Fruit fly (Drosophila melanogaster) Kc167 (cell line): ENCODE results near the gene tacc.

ENCODE experiments used
- Myc ChIP-seq: fragments of >200 bp; optimal IDR thresholded peaks from 2 replicates; lab custom pipeline; 2017; ENCODE audit warnings: missing external identifiers
- Sin3A ChIP-seq: fragments of >200 bp; optimal IDR thresholded peaks from 2 replicates; lab custom pipeline; 2018; ENCODE audit warnings: missing external identifiers
- h ChIP-seq: fragments of >200 bp; optimal IDR thresholded peaks from 3 replicates; lab custom pipeline; 2018; ENCODE audit warnings: missing external identifiers
- insv ChIP-seq: fragments of >200 bp; optimal IDR thresholded peaks from 3 replicates; lab custom pipeline; 2018; ENCODE audit warnings: missing external identifiers
- psq ChIP-seq: fragments of >200 bp; optimal IDR thresholded peaks from 2 replicates; lab custom pipeline; 2017; ENCODE audit warnings: missing external identifiers
- ttk ChIP-seq: sonication (Bioruptor generic); optimal IDR thresholded peaks from 2 replicates; lab custom pipeline; 2017; ENCODE audit warnings: missing external identifiers

tacc gene

DNA sequence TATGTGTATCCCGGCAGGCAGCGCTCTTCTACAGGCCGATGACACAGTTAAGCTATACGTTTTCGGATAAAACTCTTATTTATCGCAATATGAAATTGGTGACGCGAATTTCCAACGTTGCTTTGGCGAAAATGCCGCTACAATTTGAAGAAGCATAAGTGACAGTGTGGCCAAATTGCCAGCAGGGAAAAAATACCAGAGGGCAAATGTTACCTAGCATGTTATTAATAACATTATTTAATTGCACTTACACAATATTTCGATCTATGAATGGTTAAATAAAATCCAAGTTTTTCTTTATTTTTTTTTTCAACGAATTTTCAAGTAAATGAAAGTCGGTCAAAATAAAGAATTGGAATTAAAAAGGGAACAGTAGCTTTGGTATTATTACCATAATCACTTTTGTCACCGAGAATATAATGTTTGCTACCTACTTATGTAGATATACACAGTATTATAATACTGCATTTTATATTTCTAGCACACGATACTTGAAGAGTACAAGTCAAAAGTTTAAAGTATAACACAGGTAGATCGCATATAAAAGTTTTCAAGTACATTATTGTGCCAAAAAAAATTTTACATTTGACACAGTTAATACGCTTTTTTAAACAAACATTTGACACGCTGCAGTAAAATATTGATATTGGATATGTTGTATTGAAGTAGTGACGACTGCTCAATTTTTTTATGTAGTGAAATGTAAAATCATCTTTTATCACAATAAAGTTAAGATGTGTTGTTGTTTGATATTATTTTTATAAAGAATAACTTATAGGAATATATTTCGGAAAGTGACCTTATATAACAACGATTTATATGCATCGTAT lies at the start of gene tacc:
TSS of gene tacc (minus strand) at position 169 of the 830 bp plus-strand sequence.
- TF ChIP-seq insv (lab: Kevin White, UChicago) (no peak), h (no peak), psq (lab: Kevin White, UChicago) (no peak), Sin3A (lab: Kevin White, UChicago) (no peak), ttk (lab: Kevin White, UChicago) (no peak), Myc (no peak)

DNA sequence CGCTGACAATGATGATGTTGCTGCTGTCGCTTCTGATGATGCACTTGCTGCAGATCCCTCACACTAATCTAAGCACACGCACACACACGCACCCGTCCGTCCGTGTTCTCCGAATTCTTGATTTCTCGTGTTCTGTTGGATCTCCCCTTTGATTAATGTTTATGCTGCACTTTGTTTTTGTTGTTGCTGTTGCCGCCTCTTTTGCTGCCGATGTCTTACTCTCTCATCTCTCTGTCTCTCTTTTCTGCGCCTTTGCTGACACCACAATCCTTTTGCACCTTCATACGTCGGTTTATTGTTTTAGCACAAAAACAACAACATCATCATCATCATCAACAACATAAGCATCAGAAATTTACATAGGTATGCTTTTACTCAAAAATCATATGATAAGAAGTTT lies 49.2 kb upstream of the tacc start:
- no peak for TF ChIP-seq psq (lab: Kevin White, UChicago)
- no peak for TF ChIP-seq Sin3A (lab: Kevin White, UChicago)
- no peak for TF ChIP-seq h
- no peak for TF ChIP-seq insv (lab: Kevin White, UChicago)
- TF ChIP-seq ttk (lab: Kevin White, UChicago): no peak
- no peak for TF ChIP-seq Myc

DNA sequence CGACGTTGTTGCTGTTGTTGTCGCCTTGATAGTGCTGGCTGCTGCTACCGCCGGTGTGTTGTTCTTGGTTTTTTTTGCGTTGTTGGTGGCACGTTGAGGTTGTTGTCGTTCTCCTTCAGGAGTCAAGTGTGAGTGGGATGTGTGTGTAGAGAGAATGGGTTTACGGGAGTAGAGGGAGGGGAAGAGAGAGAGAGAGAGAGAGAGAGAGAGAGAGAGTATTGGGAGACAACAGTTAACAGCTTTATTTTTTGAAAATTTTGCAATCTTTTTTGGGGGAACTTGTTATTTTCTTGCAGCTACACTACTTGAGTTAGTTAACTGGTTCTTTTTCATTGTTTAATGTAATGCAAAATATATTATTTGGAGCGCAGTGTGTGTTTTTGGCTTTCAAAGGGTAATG lies 48.7 kb upstream of the tacc start:
- no peak for TF ChIP-seq insv (lab: Kevin White, UChicago)
- TF ChIP-seq psq (lab: Kevin White, UChicago): no peak

DNA sequence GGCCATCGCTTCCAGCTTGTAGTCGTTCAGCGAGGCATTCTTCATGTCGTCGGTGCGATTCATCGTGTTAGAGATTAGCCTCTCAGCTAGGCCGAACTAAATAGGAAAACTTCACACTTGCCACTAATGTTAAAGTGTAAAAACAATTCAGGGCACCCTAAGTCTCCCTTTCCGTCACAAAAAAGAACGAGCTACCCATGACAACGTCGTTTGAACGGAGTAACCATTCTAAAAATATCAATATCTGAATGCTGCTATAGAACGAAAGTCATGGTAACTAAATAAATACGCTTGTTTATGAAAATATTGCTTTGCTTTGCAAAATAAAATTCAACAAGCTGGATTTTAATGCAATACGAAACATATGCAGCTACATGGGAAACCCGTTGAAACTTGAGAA lies 35.8 kb upstream of the tacc start, which contains the start of gene Ccdc39:
TSS of gene Ccdc39 (minus strand) at position 101 of the 400 bp plus-strand sequence.
- TF ChIP-seq psq (lab: Kevin White, UChicago): no peak
- TF ChIP-seq Sin3A (lab: Kevin White, UChicago): no peak
- no peak for TF ChIP-seq h
- TF ChIP-seq Myc: no peak
- TF ChIP-seq ttk (lab: Kevin White, UChicago): no peak
- no peak for TF ChIP-seq insv (lab: Kevin White, UChicago)

DNA sequence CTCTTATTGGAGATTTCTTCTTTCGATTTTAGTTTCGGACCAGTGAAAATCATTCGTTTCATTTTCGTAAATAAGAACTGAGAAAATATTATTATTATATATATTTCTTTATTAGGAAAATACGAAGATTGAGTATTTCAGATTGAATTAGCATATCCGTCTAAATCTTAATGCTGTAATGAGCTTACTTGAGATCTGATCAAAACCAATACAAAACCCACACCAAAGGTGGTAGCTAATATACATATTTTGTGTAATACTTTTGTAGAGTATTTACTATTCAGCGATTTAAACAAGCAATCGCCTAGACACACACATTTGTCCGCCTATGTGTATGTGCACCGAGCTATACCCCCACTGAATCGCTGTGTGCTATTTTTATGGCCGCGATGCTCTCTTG lies 31.9 kb upstream of the tacc start:
- no peak for TF ChIP-seq Myc
- no peak for TF ChIP-seq Sin3A (lab: Kevin White, UChicago)
- no peak for TF ChIP-seq psq (lab: Kevin White, UChicago)
- no peak for TF ChIP-seq insv (lab: Kevin White, UChicago)
- TF ChIP-seq ttk (lab: Kevin White, UChicago): no peak
- no peak for TF ChIP-seq h

DNA sequence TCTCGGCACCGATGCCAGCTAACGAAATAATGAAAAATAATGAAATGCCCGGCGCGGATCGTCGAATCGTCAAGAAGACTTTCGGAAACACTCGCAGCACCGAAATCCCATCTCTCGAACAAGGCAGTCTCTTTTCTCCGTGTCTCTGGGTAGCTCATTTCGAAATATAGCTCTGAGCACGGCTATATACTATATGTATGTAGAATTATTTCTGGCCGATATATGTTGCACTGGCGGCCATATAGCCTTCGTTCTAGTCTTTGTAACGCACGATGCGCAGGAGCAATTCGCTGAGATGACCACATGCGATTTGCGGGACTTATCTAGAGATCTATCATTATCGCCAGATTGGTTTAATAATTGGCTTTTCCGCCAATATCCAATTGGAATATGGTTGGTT lies 31.4 kb upstream of the tacc start, which contains the start of gene CG14655:
TSS of gene CG14655 (minus strand) at position 41 of the 400 bp plus-strand sequence.
- TF ChIP-seq Myc (no peak), Sin3A (lab: Kevin White, UChicago) (no peak), psq (lab: Kevin White, UChicago) (no peak), insv (lab: Kevin White, UChicago) (no peak), h (no peak), ttk (lab: Kevin White, UChicago) (no peak)

DNA sequence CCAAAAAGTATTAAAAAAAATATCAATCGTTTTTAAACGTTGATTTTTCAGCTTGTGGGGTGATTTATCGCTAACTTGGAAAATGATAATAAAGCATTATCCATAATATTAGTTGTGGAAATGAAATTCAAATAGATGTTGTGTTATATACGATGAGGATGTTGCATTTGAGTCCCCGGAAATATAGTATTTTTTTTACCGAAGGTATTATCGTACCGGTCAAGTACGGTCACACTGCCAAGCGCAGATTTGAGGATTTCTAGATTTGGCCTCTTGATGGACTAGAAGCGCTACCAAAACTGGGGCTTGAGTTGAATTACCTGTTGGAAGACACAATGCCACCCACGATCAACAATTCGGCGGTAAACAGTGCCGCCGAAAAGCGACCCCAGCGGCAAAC lies 26.5 kb upstream of the tacc start:
- TF ChIP-seq Myc (no peak), Sin3A (lab: Kevin White, UChicago) (no peak), ttk (lab: Kevin White, UChicago) (no peak), h (no peak), insv (lab: Kevin White, UChicago) (no peak), psq (lab: Kevin White, UChicago) (no peak)

DNA sequence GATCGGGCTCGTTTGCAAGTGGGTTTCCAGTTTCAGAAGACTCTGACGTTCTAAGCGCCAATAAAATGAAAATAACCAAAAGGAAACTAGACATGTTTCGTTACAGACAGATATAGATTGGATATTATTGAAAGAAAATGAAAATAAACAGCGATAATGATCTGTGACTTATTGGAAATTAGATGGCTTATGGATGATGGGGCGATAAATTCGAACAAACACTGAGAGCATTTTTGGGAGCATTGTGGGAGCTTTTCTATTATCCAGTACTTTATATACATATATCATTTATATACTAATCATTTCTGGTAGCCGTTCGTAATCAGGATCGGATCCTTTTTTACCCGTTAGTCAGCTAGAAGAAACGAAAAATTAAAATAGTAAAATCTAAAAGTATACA lies 26.1 kb upstream of the tacc start, which contains the start of gene CG44088:
TSS of gene CG44088 (minus strand) at position 101 of the 400 bp plus-strand sequence.
- TF ChIP-seq ttk (lab: Kevin White, UChicago): no peak

DNA sequence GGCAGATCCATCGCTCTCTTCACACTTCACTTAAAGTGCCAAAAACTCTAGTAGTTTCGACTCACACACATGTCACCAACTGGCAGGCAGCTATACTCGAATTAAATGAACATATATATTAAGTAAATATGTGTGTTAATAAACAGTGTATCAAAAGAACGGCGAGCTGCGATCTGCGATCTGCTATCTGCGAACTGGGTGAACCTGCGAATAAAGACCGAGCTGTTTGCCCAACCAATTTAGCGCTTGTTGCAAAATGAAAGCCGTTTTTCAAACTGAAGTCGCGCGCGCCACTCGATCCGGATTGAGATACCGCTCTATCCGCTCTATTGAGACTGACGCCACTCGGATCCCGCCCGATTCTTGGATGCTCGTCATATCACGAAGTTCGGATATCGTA lies 24.2 kb upstream of the tacc start, which contains the start of gene CG44098:
TSS of gene CG44098 (minus strand) at position 101 of the 400 bp plus-strand sequence.
- TF ChIP-seq Sin3A (lab: Kevin White, UChicago) (no peak), h (no peak), psq (lab: Kevin White, UChicago) (no peak), ttk (lab: Kevin White, UChicago) (no peak), Myc (no peak), insv (lab: Kevin White, UChicago) (no peak)

DNA sequence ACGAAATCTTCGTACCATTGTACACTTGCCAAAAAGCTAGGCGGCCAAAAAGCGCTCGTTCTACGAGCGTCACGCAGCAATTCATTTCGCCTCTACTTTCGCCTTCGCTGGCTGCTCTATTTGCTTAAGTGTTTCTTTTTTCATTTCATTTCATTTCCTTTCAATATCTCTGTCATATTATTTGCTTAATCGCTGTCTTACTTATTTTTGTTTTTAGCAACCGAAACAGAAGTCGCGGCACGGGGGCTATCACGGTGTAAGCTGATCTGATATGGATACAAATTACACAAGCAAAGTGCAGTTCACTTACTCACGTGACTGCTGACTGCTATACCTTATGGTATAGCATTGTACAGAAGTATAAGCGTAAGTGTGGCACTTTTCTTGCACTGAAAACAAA lies 22.5 kb upstream of the tacc start:
- TF ChIP-seq h (no peak), Sin3A (lab: Kevin White, UChicago) (no peak)

DNA sequence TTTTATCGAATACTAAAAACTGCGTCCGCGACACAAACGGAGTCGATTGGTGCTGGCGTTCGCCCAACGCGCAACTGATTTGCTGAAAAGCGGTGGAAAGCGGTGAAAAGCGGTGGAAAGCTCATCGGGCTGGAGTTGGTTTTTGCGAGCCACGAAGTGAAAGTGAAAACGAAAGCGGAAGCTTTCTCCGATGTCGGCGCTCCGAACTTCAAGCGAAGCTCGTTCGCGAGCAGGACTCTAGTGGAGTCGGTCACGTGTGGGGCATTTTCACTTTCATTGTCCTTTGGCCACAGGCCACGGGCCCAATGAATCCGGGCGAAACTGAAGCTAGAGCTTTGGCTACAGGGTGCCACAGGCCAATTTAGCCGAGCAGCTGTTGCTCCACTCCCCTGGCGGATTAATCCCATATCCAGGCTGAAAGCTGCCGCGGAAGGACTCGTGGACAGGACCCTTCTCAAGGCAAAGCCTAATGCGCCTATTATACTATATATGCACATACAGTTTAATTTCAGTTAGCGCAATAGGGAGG lies 19.9 kb upstream of the tacc start:
- no peak for TF ChIP-seq Sin3A (lab: Kevin White, UChicago)
- TF ChIP-seq h: no peak
- TF ChIP-seq ttk (lab: Kevin White, UChicago): no peak
- no peak for TF ChIP-seq psq (lab: Kevin White, UChicago)
- TF ChIP-seq Myc: no peak
- no peak for TF ChIP-seq insv (lab: Kevin White, UChicago)

DNA sequence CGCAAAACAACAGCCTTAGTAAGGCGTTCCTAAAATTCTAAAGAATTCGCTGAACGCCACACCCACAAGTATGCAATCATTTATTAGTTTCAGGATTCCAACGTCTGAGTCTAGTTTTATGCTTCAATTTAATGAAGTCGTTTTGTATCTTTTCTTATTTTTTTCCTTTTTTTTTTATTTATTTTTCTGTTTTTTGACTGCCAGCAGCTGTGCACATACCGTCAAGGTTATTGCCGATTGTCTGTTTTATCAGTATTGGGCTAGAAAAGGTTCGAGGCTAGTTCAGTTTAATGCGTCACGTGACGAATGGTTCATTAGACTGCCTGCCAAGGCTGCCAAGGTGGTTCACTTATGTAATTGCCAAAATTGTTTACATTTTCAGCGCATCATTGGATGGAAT lies 12.5 kb upstream of the tacc start:
- no peak for TF ChIP-seq Sin3A (lab: Kevin White, UChicago)
- TF ChIP-seq insv (lab: Kevin White, UChicago): no peak
- no peak for TF ChIP-seq psq (lab: Kevin White, UChicago)
- TF ChIP-seq h: no peak
- TF ChIP-seq Myc: no peak
- TF ChIP-seq ttk (lab: Kevin White, UChicago): no peak

DNA sequence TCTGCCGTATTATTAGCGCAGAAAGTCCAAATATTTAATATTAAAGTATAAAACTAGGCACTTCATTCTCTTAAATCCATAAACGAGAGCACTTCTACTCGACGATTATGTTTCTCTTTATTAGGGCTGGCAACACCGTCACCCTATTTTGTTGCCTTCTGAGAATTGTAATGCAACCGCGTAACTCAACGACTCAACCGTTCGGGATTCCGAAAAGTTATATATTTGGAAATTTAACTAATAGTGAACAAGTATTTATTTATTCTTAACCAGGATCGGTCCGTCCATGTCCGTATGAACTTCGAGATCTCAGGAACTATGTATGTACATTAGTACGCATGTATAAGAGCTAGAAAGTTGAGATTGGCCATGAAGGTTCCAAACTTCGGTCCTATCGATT lies 879 bp upstream of the tacc start, which contains the start of gene atms:
TSS of gene atms (plus strand) at position 301 of the 400 bp plus-strand sequence.
- TF ChIP-seq ttk (lab: Kevin White, UChicago) (no peak), Sin3A (lab: Kevin White, UChicago) (no peak), psq (lab: Kevin White, UChicago) (no peak), h (no peak), insv (lab: Kevin White, UChicago) (no peak)
